Worm (Caenorhabditis elegans) whole organism, midembryonic: ENCODE results near the gene qui-1.

ENCODE experiments used
- flt-1 ChIP-seq: fragments of 200-800 bp; sonication (Bioruptor generic); IDR thresholded peaks from 2 replicates; pipeline ENCODE4 v1.3.6; 2022; ENCODE audit warnings: missing genetic modification characterization, missing compliant biosample characterization
- klf-2 ChIP-seq: fragments of 200-800 bp; sonication (Bioruptor generic); conservative IDR thresholded peaks from 2 replicates; pipeline ENCODE4 v1.3.6; 2022; ENCODE audit warnings: missing genetic modification reagents, missing genetic modification characterization, missing compliant biosample characterization
- med-1 ChIP-seq: sonication (generic microtip); optimal IDR thresholded peaks from 2 replicates; lab custom pipeline; 2017; ENCODE audit warnings: missing genetic modification characterization, mild to moderate bottlenecking, missing compliant biosample characterization, antibody characterized with exemption, missing genetic modification reagents; ENCODE audit not compliant: insufficient read depth
- ref-1 ChIP-seq: fragments of 200-800 bp; sonication (Bioruptor generic); conservative IDR thresholded peaks from 2 replicates; pipeline ENCODE4 v1.3.6; 2022; ENCODE audit warnings: missing genetic modification reagents, missing genetic modification characterization, missing compliant biosample characterization
- tab-1 ChIP-seq: fragments of 200-800 bp; sonication (Bioruptor generic); IDR thresholded peaks from 2 replicates; pipeline ENCODE4 v1.3.6; 2022; ENCODE audit warnings: missing genetic modification characterization, missing compliant biosample characterization
- ztf-23 ChIP-seq: fragments of 200-800 bp; sonication (Bioruptor generic); IDR thresholded peaks from 2 replicates; pipeline ENCODE4 v1.3.6; 2022; ENCODE audit warnings: missing genetic modification reagents, missing genetic modification characterization, missing compliant biosample characterization
- ztf-29 ChIP-seq: fragments of 200-800 bp; sonication (Bioruptor generic); IDR thresholded peaks from 2 replicates; pipeline ENCODE4 v1.3.6; 2022; ENCODE audit warnings: missing genetic modification reagents, missing genetic modification characterization, missing compliant biosample characterization

DNA sequence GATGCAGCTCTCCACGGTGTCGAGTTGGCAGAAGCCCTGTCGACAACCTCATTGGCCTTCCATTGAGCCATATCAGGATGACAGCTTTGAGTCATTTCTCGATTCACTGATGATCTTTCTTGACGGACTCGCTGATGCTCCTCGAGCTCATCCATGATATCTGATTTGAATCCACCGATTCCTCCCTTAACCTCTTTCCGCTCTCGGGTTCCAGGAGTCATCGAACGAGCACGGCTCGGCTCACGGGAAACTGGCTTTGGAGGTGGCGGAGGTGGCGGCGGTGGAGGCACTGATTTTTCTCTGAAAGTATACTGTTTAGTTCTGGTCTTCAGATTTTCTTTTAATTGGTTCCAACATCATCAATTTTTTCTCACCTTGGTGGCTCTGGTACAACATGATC is 2.6 kb upstream of the qui-1 start:
- no peak for TF ChIP-seq ztf-23 (GFP tag; lab: Robert Waterston, UW)
- no peak for TF ChIP-seq klf-2 (GFP tag; lab: Robert Waterston, UW)
- no peak for TF ChIP-seq tab-1 (GFP tag; lab: Robert Waterston, UW)
- no peak for TF ChIP-seq med-1
- TF ChIP-seq flt-1 (GFP tag; lab: Robert Waterston, UW), result no peak
- TF ChIP-seq ztf-29 (GFP tag; lab: Robert Waterston, UW), result no peak
- TF ChIP-seq ref-1 (GFP tag; lab: Robert Waterston, UW), result no peak
